Fruit fly (Drosophila melanogaster): ENCODE measurements around the gene CG17751.

The CG17751 gene

dm6 chr3R:19584818-19585217, 22.2 kb upstream of the CG17751 start (continued):
- TF ChIP-seq CG16863 (GFP tag; optimal IDR thresholded peaks at IDR 0.05): peak; percentile 84
- TF ChIP-seq CG13624 (GFP tag; optimal IDR thresholded peaks at IDR 0.05): peak; percentile 30
- peak; percentile 77 for TF ChIP-seq CG8944 (GFP tag; optimal IDR thresholded peaks at IDR 0.05)
- no peak for TF ChIP-seq h (optimal IDR thresholded peaks at IDR 0.05)
- TF ChIP-seq CG7928 (GFP tag; optimal IDR thresholded peaks at IDR 0.05): peak; percentile 48
- peak; percentile 76 for TF ChIP-seq en (GFP tag; optimal IDR thresholded peaks at IDR 0.05)
- TF ChIP-seq CG12659 (GFP tag; optimal IDR thresholded peaks at IDR 0.05): peak; percentile 80
- no peak for TF ChIP-seq Dref (GFP tag; IDR thresholded peaks at IDR 0.05)
- TF ChIP-seq az2 (GFP tag; optimal IDR thresholded peaks at IDR 0.05): peak; percentile 7
- TF ChIP-seq CG15479 (GFP tag; optimal IDR thresholded peaks at IDR 0.05): no peak
- no peak for TF ChIP-seq CG42726 (GFP tag; IDR thresholded peaks at IDR 0.05; ENCODE audit: partially characterized antibody)
- TF ChIP-seq CG5180 (GFP tag; optimal IDR thresholded peaks at IDR 0.05): peak; percentile 85
- no peak for TF ChIP-seq zfh2 (GFP tag; optimal IDR thresholded peaks at IDR 0.05)
- TF ChIP-seq HLH54F (GFP tag; optimal IDR thresholded peaks at IDR 0.05): peak; percentile 41
- TF ChIP-seq usp (GFP tag; optimal IDR thresholded peaks at IDR 0.05): no peak
- TF ChIP-seq YL-1 (GFP tag; optimal IDR thresholded peaks at IDR 0.05): peak; percentile 93
- TF ChIP-seq CG4854 (GFP tag; optimal IDR thresholded peaks at IDR 0.05): peak; percentile 72
- TF ChIP-seq CG4360 (GFP tag; IDR thresholded peaks at IDR 0.05): peak; percentile 78
- no peak for TF ChIP-seq hkb (optimal IDR thresholded peaks at IDR 0.05)
- peak; percentile 83 for TF ChIP-seq hkb (GFP tag; IDR thresholded peaks at IDR 0.05)
- peak; percentile 93 for TF ChIP-seq gsb-n (tag; optimal IDR thresholded peaks at IDR 0.05)
- peak; percentile 91 for TF ChIP-seq Xrp1 (GFP tag; IDR thresholded peaks at IDR 0.05)
- TF ChIP-seq CG14014 (GFP tag; IDR thresholded peaks at IDR 0.05): peak; percentile 69; the same call in 1 of the 2 replicates
- peak; percentile 91 for TF ChIP-seq ci (GFP tag; IDR thresholded peaks at IDR 0.05)
- peak; percentile 84 for TF ChIP-seq CG6854 (GFP tag; optimal IDR thresholded peaks at IDR 0.05)
- TF ChIP-seq Elba2 (GFP tag; optimal IDR thresholded peaks at IDR 0.05): no peak
- peak; percentile 37; the same call in 1 of the 2 replicates for TF ChIP-seq CG11696 (GFP tag; IDR thresholded peaks at IDR 0.05)
- TF ChIP-seq CG10959 (GFP tag; IDR thresholded peaks at IDR 0.05): peak; percentile 70
- no peak for TF ChIP-seq wor (GFP tag; IDR thresholded peaks at IDR 0.05)
- peak; percentile 85 for TF ChIP-seq CG12299 (tag; optimal IDR thresholded peaks at IDR 0.05)
- 0 out of 3 replicates have a peak, but pooled peaks have one; percentile 16 for TF ChIP-seq Mrtf (GFP tag; IDR thresholded peaks at IDR 0.05)
- peak; percentile 88 for TF ChIP-seq CG18262 (tag; optimal IDR thresholded peaks at IDR 0.05)
- TF ChIP-seq CG10565 (GFP tag; optimal IDR thresholded peaks at IDR 0.05): peak; percentile 61
- peak; percentile 53 for TF ChIP-seq CG9797 (GFP tag; optimal IDR thresholded peaks at IDR 0.05)
- TF ChIP-seq her (GFP tag; optimal IDR thresholded peaks at IDR 0.05): peak; percentile 59
- peak; percentile 92 for TF ChIP-seq CG12236 (GFP tag; optimal IDR thresholded peaks at IDR 0.05)
- TF ChIP-seq Hmx (GFP tag; optimal IDR thresholded peaks at IDR 0.05): no peak
- peak; percentile 77 to 81 for TF ChIP-seq chif (GFP tag; optimal IDR thresholded peaks at IDR 0.05)
- TF ChIP-seq crp (GFP tag; optimal IDR thresholded peaks at IDR 0.05): peak in 1 of 2 experiments; percentile 6
- peak; percentile 84 for TF ChIP-seq tap (tag; optimal IDR thresholded peaks at IDR 0.05)
- TF ChIP-seq CG4730 (GFP tag; IDR thresholded peaks at IDR 0.05): 0 out of 2 replicates have a peak, but pooled peaks have one; percentile 21
- TF ChIP-seq Sox102F (GFP tag; optimal IDR thresholded peaks at IDR 0.05): peak; percentile 74
- TF ChIP-seq CG32532 (GFP tag; IDR thresholded peaks at IDR 0.05): no peak
- TF ChIP-seq lab (GFP tag; optimal IDR thresholded peaks at IDR 0.05): peak; percentile 89
- TF ChIP-seq CG34422 (GFP tag; IDR thresholded peaks at IDR 0.05): 0 out of 3 replicates have a peak, but pooled peaks have one; percentile 39
- peak; percentile 78 for TF ChIP-seq CG31365 (tag; optimal IDR thresholded peaks at IDR 0.05)
- TF ChIP-seq crc (GFP tag; optimal IDR thresholded peaks at IDR 0.05): peak; percentile 50
- TF ChIP-seq pan (optimal IDR thresholded peaks at IDR 0.05): no peak
- TF ChIP-seq pan (GFP tag; optimal IDR thresholded peaks at IDR 0.05 in 1 of 2, IDR thresholded peaks at IDR 0.05 in 1 of 2): peak in 1 of 2 experiments; percentile 74
- peak; percentile 77 for TF ChIP-seq CG10979 (tag; optimal IDR thresholded peaks at IDR 0.05)
- TF ChIP-seq wek (GFP tag; optimal IDR thresholded peaks at IDR 0.05): peak; percentile 93
- TF ChIP-seq Bdp1 (GFP tag; optimal IDR thresholded peaks at IDR 0.05): peak; percentile 71
